Worm (Caenorhabditis elegans): Measurements from ENCODE around the gene srd-63.

Gene srd-63

DNA sequence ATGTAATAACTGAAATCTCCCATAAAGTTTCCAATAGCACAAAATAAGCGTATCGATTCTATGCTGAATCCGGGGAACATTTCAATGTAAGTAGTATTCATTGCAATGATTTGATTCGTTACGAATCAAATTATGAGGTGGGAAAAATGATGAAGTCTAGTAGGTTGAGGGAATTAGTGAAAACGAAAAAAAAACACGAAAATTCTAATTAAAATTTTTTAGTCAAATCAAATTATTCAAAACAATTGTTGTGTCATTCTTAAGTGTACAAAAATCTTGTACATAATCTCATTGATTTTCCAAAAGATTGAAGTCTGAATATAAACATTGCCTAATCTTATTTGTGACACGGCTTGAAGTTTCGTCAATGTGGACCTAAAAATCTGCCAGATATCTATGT lies 30.8 kb upstream of the srd-63 start, which contains the start of gene srw-29:
TSS of gene srw-29 (minus strand) at position 101 of the 400 bp plus-strand sequence.
- TF ChIP-seq lsy-12 (tag; optimal IDR thresholded peaks at IDR 0.05) (no peak), nhr-76 (tag; optimal IDR thresholded peaks at IDR 0.05) (no peak), zag-1 (tag; optimal IDR thresholded peaks at IDR 0.05) (no peak), nhr-11 (tag; optimal IDR thresholded peaks at IDR 0.05) (no peak), mml-1 (tag; optimal IDR thresholded peaks at IDR 0.05) (no peak), fkh-10 (GFP tag; optimal IDR thresholded peaks at IDR 0.05) (no peak), pha-4 (tag; optimal IDR thresholded peaks at IDR 0.05) (no peak), sea-2 (GFP tag; optimal IDR thresholded peaks at IDR 0.05) (no peak), elt-2 (tag; optimal IDR thresholded peaks at IDR 0.05) (no peak), nhr-25 (tag; optimal IDR thresholded peaks at IDR 0.05) (no peak), ceh-28 (tag; optimal IDR thresholded peaks at IDR 0.05) (no peak), unc-62 (GFP tag; optimal IDR thresholded peaks at IDR 0.05) (no peak), ceh-9 (tag; optimal IDR thresholded peaks at IDR 0.05) (no peak), tbx-2 (tag; optimal IDR thresholded peaks at IDR 0.05) (no peak), skn-1 (tag; optimal IDR thresholded peaks at IDR 0.05) (no peak), egl-27 (tag; optimal IDR thresholded peaks at IDR 0.05) (no peak), snpc-4 (tag; optimal IDR thresholded peaks at IDR 0.05) (no peak)

DNA sequence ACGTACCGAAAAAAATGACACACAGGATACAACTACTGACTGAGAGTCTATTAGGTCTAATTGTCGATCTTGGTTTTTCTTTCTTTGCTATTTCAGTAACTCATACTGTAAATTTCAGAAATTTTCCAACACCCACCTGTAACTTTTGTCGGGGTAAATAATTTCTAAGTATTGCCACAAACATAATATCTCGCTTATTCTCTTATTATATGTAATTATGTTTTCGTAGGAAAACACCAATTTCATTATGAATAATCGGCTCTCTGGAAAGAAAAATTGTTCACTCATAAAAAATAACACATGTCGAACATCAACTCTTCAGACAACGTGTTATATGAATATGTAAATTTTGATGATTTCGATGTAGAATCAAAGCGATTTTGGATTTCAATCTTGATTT lies 27.1 kb upstream of the srd-63 start, which contains the start of gene srw-48:
TSS of gene srw-48 (plus strand) at position 301 of the 400 bp plus-strand sequence.
- TF ChIP-seq aly-2 (tag; optimal IDR thresholded peaks at IDR 0.05) (no peak), lin-15B (tag; optimal IDR thresholded peaks at IDR 0.05) (no peak), hmg-11 (tag; optimal IDR thresholded peaks at IDR 0.05) (no peak), zag-1 (tag; optimal IDR thresholded peaks at IDR 0.05) (no peak), lin-39 (tag; optimal IDR thresholded peaks at IDR 0.05) (no peak), ceh-9 (tag; optimal IDR thresholded peaks at IDR 0.05) (no peak), nfya-1 (tag; optimal IDR thresholded peaks at IDR 0.05; ENCODE audit: insufficient read depth) (no peak), nhr-76 (tag; optimal IDR thresholded peaks at IDR 0.05) (no peak), ztf-11 (tag; optimal IDR thresholded peaks at IDR 0.05) (no peak), unc-62 (GFP tag; optimal IDR thresholded peaks at IDR 0.05) (no peak)

DNA sequence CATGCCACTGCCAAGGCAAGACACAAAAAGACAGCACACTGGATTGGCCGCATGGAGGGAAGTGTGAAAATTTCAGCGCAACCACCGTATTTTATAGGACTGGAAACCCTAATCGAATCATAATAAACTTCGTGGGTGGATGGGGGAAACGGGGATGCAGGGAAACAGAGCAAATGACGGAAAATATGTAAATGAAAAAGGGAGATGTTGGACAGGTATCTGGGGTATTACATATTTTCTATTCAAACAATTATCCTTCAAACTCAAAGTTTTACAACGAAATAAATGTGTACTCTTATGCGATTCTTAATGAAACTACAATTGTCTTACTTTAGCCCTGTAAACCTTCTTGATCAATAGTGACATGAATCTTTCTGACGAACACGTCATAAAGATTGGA lies 26.1 kb upstream of the srd-63 start, which contains the start of gene F26D2.16:
TSS of gene F26D2.16 (minus strand) at position 101 of the 400 bp plus-strand sequence.
- TF ChIP-seq fkh-2 (tag; optimal IDR thresholded peaks at IDR 0.05) (no peak), ceh-28 (tag; optimal IDR thresholded peaks at IDR 0.05) (no peak), nfya-1 (tag; optimal IDR thresholded peaks at IDR 0.05; ENCODE audit: insufficient read depth) (no peak), ceh-82 (tag; optimal IDR thresholded peaks at IDR 0.05) (no peak), elt-2 (tag; optimal IDR thresholded peaks at IDR 0.05) (no peak), ztf-4 (tag; optimal IDR thresholded peaks at IDR 0.05) (no peak), egl-5 (tag; optimal IDR thresholded peaks at IDR 0.05) (no peak), nhr-11 (tag; optimal IDR thresholded peaks at IDR 0.05) (no peak), nhr-12 (tag; optimal IDR thresholded peaks at IDR 0.05) (no peak)

DNA sequence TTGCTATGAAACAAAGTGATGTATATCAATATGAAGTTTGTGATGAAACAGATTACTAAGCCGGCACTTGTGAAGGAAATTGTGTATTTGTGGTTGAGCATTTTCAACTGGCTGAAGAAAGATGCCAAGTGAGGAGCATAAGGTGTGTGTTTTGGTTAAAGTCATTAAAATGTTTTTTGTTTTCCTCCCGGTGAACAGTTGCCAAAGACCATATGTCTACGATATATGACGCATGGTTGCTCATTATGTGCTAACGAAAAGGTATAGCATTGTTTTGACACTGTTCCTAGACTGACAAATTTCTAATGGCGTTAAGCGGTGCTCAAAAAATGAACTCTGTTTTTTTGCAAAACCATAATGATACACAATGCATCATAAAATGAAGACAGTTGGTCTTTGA lies 23.4 kb upstream of the srd-63 start, which contains the start of gene str-55:
TSS of gene str-55 (minus strand) at position 101 of the 400 bp plus-strand sequence.
- TF ChIP-seq sea-2 (GFP tag; optimal IDR thresholded peaks at IDR 0.05), result no peak
- no peak for TF ChIP-seq lin-15B (tag; optimal IDR thresholded peaks at IDR 0.05)
- TF ChIP-seq fkh-2 (tag; optimal IDR thresholded peaks at IDR 0.05), result no peak
- TF ChIP-seq mdl-1 (tag; optimal IDR thresholded peaks at IDR 0.05), result no peak
- TF ChIP-seq ztf-4 (tag; optimal IDR thresholded peaks at IDR 0.05), result no peak
- TF ChIP-seq unc-39 (tag; optimal IDR thresholded peaks at IDR 0.05), result no peak
- TF ChIP-seq nhr-76 (tag; optimal IDR thresholded peaks at IDR 0.05), result no peak
- TF ChIP-seq egl-5 (tag; optimal IDR thresholded peaks at IDR 0.05), result no peak
- no peak for TF ChIP-seq ztf-11 (tag; optimal IDR thresholded peaks at IDR 0.05)
- no peak for TF ChIP-seq fos-1 (tag; optimal IDR thresholded peaks at IDR 0.05)
- TF ChIP-seq hmg-11 (tag; optimal IDR thresholded peaks at IDR 0.05), result no peak
- no peak for TF ChIP-seq nhr-67 (tag; optimal IDR thresholded peaks at IDR 0.05)
- no peak for TF ChIP-seq ZK546.5 (tag; optimal IDR thresholded peaks at IDR 0.05)
- no peak for TF ChIP-seq jun-1 (tag; optimal IDR thresholded peaks at IDR 0.05)
- TF ChIP-seq nhr-77 (tag; optimal IDR thresholded peaks at IDR 0.05), result no peak

DNA sequence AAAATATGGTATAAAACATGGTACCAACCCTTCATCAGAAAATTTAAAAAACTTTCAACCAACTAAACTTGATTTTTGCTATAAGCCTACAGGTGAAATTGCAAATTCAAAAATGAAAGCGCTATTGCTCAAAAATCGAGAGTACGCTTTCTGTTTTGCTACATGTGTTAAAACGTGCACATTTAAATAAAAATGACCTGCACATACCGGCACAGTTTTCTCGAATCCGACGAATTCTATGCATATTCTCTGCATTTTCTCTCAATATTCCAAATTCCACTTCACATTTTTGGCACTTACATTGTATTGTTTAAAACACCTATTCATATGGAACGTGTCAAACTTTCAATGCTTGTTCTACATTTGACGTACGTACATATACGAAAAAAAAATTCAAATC lies 16.9 kb upstream of the srd-63 start, which contains the start of gene srh-145:
TSS of gene srh-145 (plus strand) at position 193 of the 400 bp plus-strand sequence.
- no peak for TF ChIP-seq R02D3.7 (tag; optimal IDR thresholded peaks at IDR 0.05)
- no peak for TF ChIP-seq fkh-2 (tag; optimal IDR thresholded peaks at IDR 0.05)
- TF ChIP-seq nhr-237 (tag; optimal IDR thresholded peaks at IDR 0.05), result no peak
- TF ChIP-seq tbx-2 (tag; optimal IDR thresholded peaks at IDR 0.05), result no peak
- TF ChIP-seq mdl-1 (tag; optimal IDR thresholded peaks at IDR 0.05), result no peak
- no peak for TF ChIP-seq hmg-11 (tag; optimal IDR thresholded peaks at IDR 0.05)
- TF ChIP-seq eor-1 (tag; optimal IDR thresholded peaks at IDR 0.05), result no peak
- no peak for TF ChIP-seq mml-1 (tag; optimal IDR thresholded peaks at IDR 0.05)
- TF ChIP-seq nhr-67 (tag; optimal IDR thresholded peaks at IDR 0.05), result no peak
- TF ChIP-seq elt-3 (tag; optimal IDR thresholded peaks at IDR 0.05), result no peak
- no peak for TF ChIP-seq nhr-28 (tag; optimal IDR thresholded peaks at IDR 0.05)
